Fruit fly (Drosophila melanogaster): ENCODE data around the gene CG12659.

DNA sequence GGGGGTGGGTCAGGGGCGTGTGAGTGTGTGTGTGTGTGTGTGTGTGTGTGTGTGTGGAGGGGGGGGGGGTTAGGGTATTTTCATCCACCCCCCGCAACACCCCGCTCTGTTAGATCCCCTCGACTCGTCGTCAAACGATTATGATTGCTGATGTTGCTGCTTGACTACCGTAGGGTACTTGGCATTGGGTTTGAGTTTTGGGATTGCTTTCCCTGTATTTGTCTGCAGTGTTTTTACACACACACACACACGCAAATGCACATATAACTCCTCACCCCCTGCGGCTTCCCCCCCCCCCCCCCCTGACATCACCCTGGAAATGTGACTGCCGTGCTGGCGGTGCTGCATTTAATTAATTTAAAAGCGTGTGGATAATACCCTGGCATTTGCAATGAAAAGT lies 30.9 kb upstream of the CG12659 start:
- TF ChIP-seq psq (GFP tag; optimal IDR thresholded peaks at IDR 0.05) (no peak), HLH106 (tag; optimal IDR thresholded peaks at IDR 0.05) (no peak)
